Worm (Caenorhabditis elegans): Measurements from ENCODE around the gene F56D1.1.

ce11 chrII:5505820-5506287 lies 27.4 kb downstream of the F56D1.1 start, which contains the start of gene npp-24:
- TF ChIP-seq ceh-8 (GFP tag; optimal IDR thresholded peaks at IDR 0.05) (no peak), nhr-90 (tag; optimal IDR thresholded peaks at IDR 0.05; ENCODE audit: poor library complexity) (no peak), unc-86 (tag; optimal IDR thresholded peaks at IDR 0.05) (no peak), ztf-4 (tag; optimal IDR thresholded peaks at IDR 0.05) (no peak), unc-62 (GFP tag; optimal IDR thresholded peaks at IDR 0.05) (no peak), lin-39 (tag; optimal IDR thresholded peaks at IDR 0.05) (no peak), lin-13 (GFP tag; optimal IDR thresholded peaks at IDR 0.05) (no peak), ztf-11 (tag; optimal IDR thresholded peaks at IDR 0.05) (no peak), jun-1 (tag; optimal IDR thresholded peaks at IDR 0.05) (no peak)
